Fruit fly (Drosophila melanogaster) whole organism, embryonic: ENCODE results near the gene zld.

Experiments
- Antp ChIP-seq: fragments of 200-800 bp; sonication (Bioruptor generic); optimal IDR thresholded peaks from 3 replicates; lab custom pipeline; 2016; ENCODE audit warnings: missing biosample characterization, missing genetic modification characterization
- Bgb ChIP-seq: fragments of 200-800 bp; sonication (Bioruptor generic); IDR thresholded peaks from 2 replicates; pipeline ENCODE4 v1.3.6; 2022; ENCODE audit warnings: missing biosample characterization, missing genetic modification characterization; ENCODE audit not compliant: partially characterized antibody
- CG10267 ChIP-seq: fragments of 200-800 bp; sonication (Bioruptor generic); optimal IDR thresholded peaks from 2 replicates; lab custom pipeline; 2018; ENCODE audit warnings: missing biosample characterization, mild to moderate bottlenecking, missing genetic modification characterization, moderate library complexity
- CG10274 ChIP-seq: fragments of 200-800 bp; sonication (Bioruptor generic); optimal IDR thresholded peaks from 3 replicates; lab custom pipeline; 2017; ENCODE audit warnings: missing biosample characterization, mild to moderate bottlenecking, missing genetic modification characterization
- CG10321 ChIP-seq: fragments of 200-800 bp; sonication (Bioruptor generic); IDR thresholded peaks from 2 replicates; pipeline ENCODE4 v1.3.6; 2022; ENCODE audit warnings: missing biosample characterization, missing genetic modification characterization
- CG11696 ChIP-seq: fragments of 200-800 bp; sonication (Bioruptor generic); IDR thresholded peaks from 2 replicates; pipeline ENCODE4 v1.3.6; 2022; ENCODE audit warnings: missing biosample characterization, missing genetic modification characterization
- CG12659 ChIP-seq: fragments of 200-800 bp; sonication (Bioruptor generic); optimal IDR thresholded peaks from 3 replicates; lab custom pipeline; 2017; ENCODE audit warnings: mild to moderate bottlenecking, missing biosample characterization, missing genetic modification reagents, missing genetic modification characterization
- CG14860 ChIP-seq: fragments of 200-800 bp; sonication (Bioruptor generic); IDR thresholded peaks from 3 replicates; pipeline ENCODE4 v1.3.6; 2022; ENCODE audit warnings: missing biosample characterization, missing genetic modification characterization; ENCODE audit not compliant: partially characterized antibody
- CG15011 ChIP-seq: fragments of 200-800 bp; sonication (Bioruptor generic); optimal IDR thresholded peaks from 3 replicates; lab custom pipeline; 2018; ENCODE audit warnings: missing biosample characterization, mild to moderate bottlenecking, missing genetic modification characterization
- CG1603 ChIP-seq: fragments of 200-800 bp; sonication (Bioruptor generic); optimal IDR thresholded peaks from 2 replicates; lab custom pipeline; 2019; ENCODE audit warnings: missing biosample characterization, mild to moderate bottlenecking, missing genetic modification characterization, moderate library complexity
- CG17359 ChIP-seq: fragments of 200-800 bp; sonication (Bioruptor generic); optimal IDR thresholded peaks from 3 replicates; lab custom pipeline; 2018; ENCODE audit warnings: missing biosample characterization, mild to moderate bottlenecking, missing genetic modification characterization, moderate library complexity
- CG17361 ChIP-seq: fragments of 200-800 bp; sonication (Bioruptor generic); IDR thresholded peaks from 3 replicates; pipeline ENCODE4 v1.3.6; 2022; ENCODE audit warnings: missing biosample characterization, missing genetic modification characterization
- CG1832 ChIP-seq: fragments of 200-800 bp; sonication (Bioruptor generic); optimal IDR thresholded peaks from 2 replicates; lab custom pipeline; 2017; ENCODE audit warnings: missing biosample characterization, mild to moderate bottlenecking, missing genetic modification characterization, inconsistent platforms
- CG2202 ChIP-seq: fragments of 200-800 bp; sonication (Bioruptor generic); optimal IDR thresholded peaks from 2 replicates; lab custom pipeline; 2018; ENCODE audit warnings: missing biosample characterization, mild to moderate bottlenecking, missing genetic modification characterization
- CG3726 ChIP-seq: fragments of 200-800 bp; sonication (Bioruptor generic); IDR thresholded peaks from 3 replicates; pipeline ENCODE4, ENCODE4 v1.3.6; 2022; ENCODE audit warnings: missing biosample characterization, missing genetic modification characterization
- CG4404 ChIP-seq: fragments of 200-800 bp; sonication (Bioruptor generic); IDR thresholded peaks from 2 replicates; pipeline ENCODE4 v1.3.6; 2022; ENCODE audit warnings: missing biosample characterization, missing genetic modification characterization
- CG7357 ChIP-seq: fragments of 200-800 bp; sonication (Bioruptor generic); IDR thresholded peaks from 3 replicates; pipeline ENCODE4 v1.3.6; 2022; ENCODE audit warnings: missing biosample characterization, missing genetic modification characterization
- CHES-1-like ChIP-seq: fragments of 200-800 bp; sonication (Bioruptor generic); optimal IDR thresholded peaks from 2 replicates; lab custom pipeline; 2016; ENCODE audit warnings: missing biosample characterization, missing genetic modification characterization
- D ChIP-seq, 2 experiments: fragments of 200-800 bp in 1 of 2; fragments of >200 bp in 1 of 2; sonication (Bioruptor generic) in 1 of 2; optimal IDR thresholded peaks; 2 replicates in 1 of 2; 3 replicates in 1 of 2; lab custom pipeline; 2017; ENCODE audit warnings: mild to moderate bottlenecking in 1 of 2, missing biosample characterization in 1 of 2, missing genetic modification characterization in 1 of 2, missing genetic modification reagents in 1 of 2
- Deaf1 ChIP-seq: fragments of 200-800 bp; optimal IDR thresholded peaks from 3 replicates; lab custom pipeline; 2019; ENCODE audit warnings: missing biosample characterization, mild to moderate bottlenecking, missing genetic modification characterization, moderate library complexity
- Doc2 ChIP-seq: fragments of 200-800 bp; sonication (Bioruptor generic); IDR thresholded peaks from 2 replicates; pipeline ENCODE4 v1.3.6; 2022; ENCODE audit warnings: missing biosample characterization, missing genetic modification characterization
- E2f2 ChIP-seq: fragments of 200-800 bp; sonication (Bioruptor generic); IDR thresholded peaks from 2 replicates; pipeline ENCODE4 v1.3.6; 2022; ENCODE audit warnings: missing biosample characterization, missing genetic modification characterization
- H2.0 ChIP-seq: fragments of 200-800 bp; sonication (Bioruptor generic); IDR thresholded peaks from 2 replicates; pipeline ENCODE4 v1.3.6; 2022; ENCODE audit warnings: missing biosample characterization, missing genetic modification characterization
- HLH54F ChIP-seq: fragments of 200-800 bp; sonication (Bioruptor generic); optimal IDR thresholded peaks from 3 replicates; lab custom pipeline; 2016; ENCODE audit warnings: missing biosample characterization, missing genetic modification characterization
- Lhr ChIP-seq: fragments of 200-800 bp; sonication (Bioruptor generic); optimal IDR thresholded peaks from 3 replicates; lab custom pipeline; 2017; ENCODE audit warnings: mild to moderate bottlenecking, missing biosample characterization, missing genetic modification reagents, missing genetic modification characterization
- Ravus ChIP-seq: fragments of 200-800 bp; sonication (Bioruptor generic); IDR thresholded peaks from 2 replicates; pipeline ENCODE4 v1.3.6; 2022; ENCODE audit warnings: missing biosample characterization, missing genetic modification characterization
- Tbp ChIP-seq: fragments of >200 bp; optimal IDR thresholded peaks from 2 replicates; lab custom pipeline; 2018; ENCODE audit warnings: missing biosample characterization, missing genetic modification characterization
- Vsx1 ChIP-seq: fragments of 200-800 bp; sonication (Bioruptor generic); optimal IDR thresholded peaks from 2 replicates; lab custom pipeline; 2017; ENCODE audit warnings: missing biosample characterization, mild to moderate bottlenecking, missing genetic modification characterization, missing genetic modification reagents
- amos ChIP-seq: fragments of 200-800 bp; sonication (Bioruptor generic); IDR thresholded peaks from 2 replicates; pipeline ENCODE4 v1.3.6; 2022; ENCODE audit warnings: missing biosample characterization, missing genetic modification characterization; ENCODE audit not compliant: partially characterized antibody
- az2 ChIP-seq: fragments of 200-800 bp; sonication (Bioruptor generic); optimal IDR thresholded peaks from 3 replicates; lab custom pipeline; 2016; ENCODE audit warnings: missing biosample characterization, missing genetic modification characterization
- bbx ChIP-seq: fragments of 200-800 bp; sonication (Bioruptor generic); IDR thresholded peaks from 2 replicates; pipeline ENCODE4 v1.3.6; 2022; ENCODE audit warnings: missing biosample characterization, missing genetic modification characterization; ENCODE audit not compliant: partially characterized antibody
- bcd ChIP-seq: fragments of 200-800 bp; sonication (Bioruptor generic); optimal IDR thresholded peaks from 2 replicates; lab custom pipeline; 2017; ENCODE audit warnings: missing biosample characterization, mild to moderate bottlenecking, missing genetic modification characterization
- caup ChIP-seq: fragments of 200-800 bp; sonication (Bioruptor generic); optimal IDR thresholded peaks from 3 replicates; lab custom pipeline; 2017; ENCODE audit warnings: missing biosample characterization, mild to moderate bottlenecking, missing genetic modification characterization, moderate library complexity; ENCODE audit not compliant: severe bottlenecking
- cg ChIP-seq: fragments of 200-800 bp; sonication (Bioruptor generic); optimal IDR thresholded peaks from 3 replicates; lab custom pipeline; 2019; ENCODE audit warnings: missing biosample characterization, mild to moderate bottlenecking, missing genetic modification characterization, moderate library complexity
- crp ChIP-seq, 2 experiments: fragments of 200-800 bp; sonication (Bioruptor generic); optimal IDR thresholded peaks; 2 replicates in 1 of 2; 3 replicates in 1 of 2; lab custom pipeline; 2017; ENCODE audit warnings: missing biosample characterization in 2 of 2, missing genetic modification characterization in 2 of 2, mild to moderate bottlenecking in 1 of 2, moderate library complexity in 1 of 2
- eyg ChIP-seq: fragments of 200-800 bp; sonication (Bioruptor generic); optimal IDR thresholded peaks from 3 replicates; lab custom pipeline; 2016; ENCODE audit warnings: missing biosample characterization, missing genetic modification characterization
- fd102C ChIP-seq: fragments of 200-800 bp; sonication (Bioruptor generic); optimal IDR thresholded peaks from 2 replicates; lab custom pipeline; 2018; ENCODE audit warnings: missing biosample characterization, mild to moderate bottlenecking, missing genetic modification characterization, moderate library complexity
- fru ChIP-seq: fragments of >200 bp; optimal IDR thresholded peaks from 2 replicates; lab custom pipeline; 2017
- grau ChIP-seq: fragments of 200-800 bp; optimal IDR thresholded peaks from 3 replicates; lab custom pipeline; 2019; ENCODE audit warnings: missing biosample characterization, mild to moderate bottlenecking, missing genetic modification characterization, moderate library complexity
- grn ChIP-seq: fragments of 200-800 bp; sonication (Bioruptor generic); optimal IDR thresholded peaks from 3 replicates; lab custom pipeline; 2017; ENCODE audit warnings: missing biosample characterization, missing genetic modification characterization
- hkb ChIP-seq, 2 experiments: fragments of 200-800 bp in 1 of 2; fragments of >200 bp in 1 of 2; sonication (Bioruptor generic) in 1 of 2; IDR thresholded peaks in 1 of 2; optimal IDR thresholded peaks in 1 of 2; 2 replicates each; pipeline versions ENCODE4 v1.3.6 to Lab custom; 2017 to 2022; ENCODE audit warnings: missing biosample characterization in 1 of 2, missing genetic modification characterization in 1 of 2
- kah ChIP-seq: fragments of 200-800 bp; sonication (Bioruptor generic); optimal IDR thresholded peaks from 2 replicates; lab custom pipeline; 2018; ENCODE audit warnings: missing biosample characterization, mild to moderate bottlenecking, missing genetic modification characterization
- lmd ChIP-seq: fragments of 200-800 bp; sonication (Bioruptor generic); IDR thresholded peaks from 2 replicates; pipeline ENCODE4 v1.3.6; 2022; ENCODE audit warnings: missing biosample characterization, missing genetic modification characterization
- odd ChIP-seq: fragments of 200-800 bp; sonication (Bioruptor generic); optimal IDR thresholded peaks from 2 replicates; lab custom pipeline; 2017; ENCODE audit warnings: missing biosample characterization, mild to moderate bottlenecking, missing genetic modification characterization
- onecut ChIP-seq: fragments of 200-800 bp; sonication (Bioruptor generic); IDR thresholded peaks from 2 replicates; pipeline ENCODE4 v1.3.6; 2022; ENCODE audit warnings: missing biosample characterization, missing genetic modification characterization
- phol ChIP-seq: fragments of 200-800 bp; sonication (Bioruptor generic); optimal IDR thresholded peaks from 3 replicates; lab custom pipeline; 2018; ENCODE audit warnings: missing biosample characterization, mild to moderate bottlenecking, missing genetic modification characterization, moderate library complexity
- run ChIP-seq: fragments of 200-800 bp; sonication (Bioruptor generic); optimal IDR thresholded peaks from 3 replicates; lab custom pipeline; 2018; ENCODE audit warnings: missing biosample characterization, mild to moderate bottlenecking, missing genetic modification characterization
- sisA ChIP-seq: fragments of 200-800 bp; sonication (Bioruptor generic); IDR thresholded peaks from 2 replicates; pipeline ENCODE4 v1.3.6; 2022; ENCODE audit warnings: missing biosample characterization, missing genetic modification characterization
- vfl ChIP-seq: fragments of 200-800 bp; sonication (Bioruptor generic); optimal IDR thresholded peaks from 2 replicates; lab custom pipeline; 2016; ENCODE audit warnings: missing biosample characterization, missing genetic modification characterization
- z ChIP-seq: fragments of 200-800 bp; sonication (Bioruptor generic); IDR thresholded peaks from 3 replicates; pipeline ENCODE4 v1.3.6; 2022; ENCODE audit warnings: missing biosample characterization, missing genetic modification characterization
- zfh2 ChIP-seq: fragments of 200-800 bp; sonication (Bioruptor generic); optimal IDR thresholded peaks from 2 replicates; lab custom pipeline; 2016; ENCODE audit warnings: missing biosample characterization, missing genetic modification characterization

zld gene

dm6 chrX:19730844-19731243, 52.5 kb downstream of the zld start, which contains the start of gene AP-1-2beta (continued):
- no peak for TF ChIP-seq D (optimal IDR thresholded peaks at IDR 0.05; lab: Kevin White, UChicago)
- no peak for TF ChIP-seq D (GFP tag; optimal IDR thresholded peaks at IDR 0.05; lab: Kevin White, UChicago)
- no peak for TF ChIP-seq zfh2 (GFP tag; lab: Kevin White, UChicago)
- TF ChIP-seq fru = no peak
- no peak for TF ChIP-seq Deaf1
- TF ChIP-seq cg = peak; percentile 17
- no peak for TF ChIP-seq Bgb (GFP tag; lab: Robert Waterston, UW)
- no peak for TF ChIP-seq bcd (GFP tag; lab: Kevin White, UChicago)
- TF ChIP-seq CG15011 = no peak
- no peak for TF ChIP-seq kah (GFP tag; lab: Kevin White, UChicago)
- no peak for TF ChIP-seq hkb (optimal IDR thresholded peaks at IDR 0.05; lab: Kevin White, UChicago)
- TF ChIP-seq hkb (GFP tag; IDR thresholded peaks at IDR 0.05; lab: Robert Waterston, UW) = no peak
- TF ChIP-seq CG10321 = no peak
- TF ChIP-seq CHES-1-like = no peak
- peak; percentile 21 for TF ChIP-seq CG12659 (GFP tag; lab: Kevin White, UChicago)
- TF ChIP-seq z (GFP tag; lab: Robert Waterston, UW) = no peak
- no peak for TF ChIP-seq Vsx1
- no peak for TF ChIP-seq CG1832 (GFP tag; lab: Kevin White, UChicago)
- no peak for TF ChIP-seq CG10274 (GFP tag; lab: Kevin White, UChicago)
- peak; percentile 79 for TF ChIP-seq E2f2 (GFP tag; lab: Robert Waterston, UW)
- peak; percentile 38; the same call in 1 of the 2 replicates for TF ChIP-seq bbx (GFP tag; lab: Robert Waterston, UW)
- no peak for TF ChIP-seq fd102C (GFP tag; lab: Kevin White, UChicago)
- no peak for TF ChIP-seq CG1603 (tag; lab: Kevin White, UChicago)
- TF ChIP-seq Antp = no peak
- TF ChIP-seq CG3726 (GFP tag; lab: Robert Waterston, UW) = no peak
- TF ChIP-seq CG7357 (GFP tag; lab: Robert Waterston, UW) = no peak
- TF ChIP-seq H2.0 (GFP tag; lab: Robert Waterston, UW) = no peak
- no peak for TF ChIP-seq grn (GFP tag; lab: Kevin White, UChicago)
- no peak for TF ChIP-seq HLH54F (GFP tag; lab: Kevin White, UChicago)
- no peak for TF ChIP-seq onecut (GFP tag; lab: Robert Waterston, UW)
- no peak for TF ChIP-seq eyg (GFP tag; lab: Kevin White, UChicago)
- TF ChIP-seq amos = peak; percentile 37; the same call in 1 of the 2 replicates
- TF ChIP-seq phol (tag; lab: Kevin White, UChicago) = no peak
- TF ChIP-seq caup = no peak
- no peak for TF ChIP-seq crp (GFP tag; optimal IDR thresholded peaks at IDR 0.05; lab: Kevin White, UChicago)
- no peak for TF ChIP-seq sisA (GFP tag; lab: Robert Waterston, UW)
- TF ChIP-seq Doc2 (GFP tag; lab: Robert Waterston, UW) = no peak
- no peak for TF ChIP-seq grau (tag; lab: Kevin White, UChicago)
- no peak for TF ChIP-seq CG4404
- no peak for TF ChIP-seq lmd (GFP tag; lab: Robert Waterston, UW)
- no peak for TF ChIP-seq vfl (GFP tag; lab: Kevin White, UChicago)
- no peak for TF ChIP-seq Ravus (GFP tag; lab: Robert Waterston, UW)
- TF ChIP-seq CG2202 (tag; lab: Kevin White, UChicago) = no peak
- no peak for TF ChIP-seq CG11696
- no peak for TF ChIP-seq CG17359 (tag; lab: Kevin White, UChicago)
- no peak for TF ChIP-seq Tbp (GFP tag; lab: Kevin White, UChicago)
- TF ChIP-seq az2 = no peak
- TF ChIP-seq Lhr (GFP tag; lab: Kevin White, UChicago) = peak; percentile 11
- no peak for TF ChIP-seq CG17361 (GFP tag; lab: Robert Waterston, UW)
- TF ChIP-seq odd = no peak
- no peak for TF ChIP-seq run (tag; lab: Kevin White, UChicago)
- TF ChIP-seq CG14860 (GFP tag; lab: Robert Waterston, UW) = peak; percentile 40; the same call in 1 of the 3 replicates
- peak; percentile 9 for TF ChIP-seq CG10267 (tag; lab: Kevin White, UChicago)
